Fruit fly (Drosophila melanogaster): ENCODE results near the gene Cog4.

The Cog4 gene

dm6 chr2L:10437317-10437716 lies 51.1 kb downstream of the Cog4 start, which contains the start of gene STUB1 (continued):
- no peak for TF ChIP-seq CG15479 (GFP tag; optimal IDR thresholded peaks at IDR 0.05)
- no peak for TF ChIP-seq shn (GFP tag; optimal IDR thresholded peaks at IDR 0.05)
- TF ChIP-seq toy (GFP tag; IDR thresholded peaks at IDR 0.05), result no peak
- TF ChIP-seq inv (GFP tag; IDR thresholded peaks at IDR 0.05; ENCODE audit: partially characterized antibody), result peak; percentile 99
- TF ChIP-seq bcd (GFP tag; optimal IDR thresholded peaks at IDR 0.05), result no peak
- peak; percentile 95 for TF ChIP-seq Dll (GFP tag; IDR thresholded peaks at IDR 0.05; ENCODE audit: partially characterized antibody)
- no peak for TF ChIP-seq Lhr (GFP tag; optimal IDR thresholded peaks at IDR 0.05)
- TF ChIP-seq otp (GFP tag; IDR thresholded peaks at IDR 0.05), result no peak
- TF ChIP-seq gro (GFP tag; optimal IDR thresholded peaks at IDR 0.05), result peak; percentile 30
- TF ChIP-seq Sin3A (optimal IDR thresholded peaks at IDR 0.05), result peak; percentile 7
- no peak for TF ChIP-seq bsh (GFP tag; optimal IDR thresholded peaks at IDR 0.05)
- no peak for TF ChIP-seq odd (GFP tag; optimal IDR thresholded peaks at IDR 0.05)
- peak; percentile 66 for TF ChIP-seq CG12659 (GFP tag; optimal IDR thresholded peaks at IDR 0.05)
- TF ChIP-seq HLH4C (GFP tag; IDR thresholded peaks at IDR 0.05; ENCODE audit: partially characterized antibody), result peak; percentile 100
- TF ChIP-seq knrl (GFP tag; IDR thresholded peaks at IDR 0.05; ENCODE audit: partially characterized antibody), result peak; percentile 97
- TF ChIP-seq row (GFP tag; IDR thresholded peaks at IDR 0.05), result peak; percentile 77
- peak; percentile 42; the same call in 1 of the 2 replicates for TF ChIP-seq rib (GFP tag; IDR thresholded peaks at IDR 0.05)
- no peak for TF ChIP-seq hth (optimal IDR thresholded peaks at IDR 0.05)
- TF ChIP-seq HmgD (GFP tag; optimal IDR thresholded peaks at IDR 0.05), result peak; percentile 29
- no peak for TF ChIP-seq Sry-β (GFP tag; optimal IDR thresholded peaks at IDR 0.05)
- peak; percentile 62 for TF ChIP-seq CG30020 (tag; optimal IDR thresholded peaks at IDR 0.05)
- TF ChIP-seq NK7.1 (GFP tag; optimal IDR thresholded peaks at IDR 0.05), result no peak
- no peak for TF ChIP-seq CG9609 (GFP tag; optimal IDR thresholded peaks at IDR 0.05)
- TF ChIP-seq Mad (GFP tag; optimal IDR thresholded peaks at IDR 0.05), result no peak
- no peak for TF ChIP-seq CG18764 (GFP tag; optimal IDR thresholded peaks at IDR 0.05)
- no peak for TF ChIP-seq ems (GFP tag; optimal IDR thresholded peaks at IDR 0.05)
- no peak for TF ChIP-seq ATbp (GFP tag; optimal IDR thresholded peaks at IDR 0.05)
- 0 out of 3 replicates have a peak, but pooled peaks have one; percentile 44 for TF ChIP-seq CG2199 (GFP tag; IDR thresholded peaks at IDR 0.05)
- TF ChIP-seq CG12155 (GFP tag; optimal IDR thresholded peaks at IDR 0.05), result no peak
- TF ChIP-seq CG10543 (GFP tag; optimal IDR thresholded peaks at IDR 0.05), result no peak
- no peak for TF ChIP-seq CG11504 (tag; optimal IDR thresholded peaks at IDR 0.05)
- peak; percentile 90 for TF ChIP-seq pzg (GFP tag; optimal IDR thresholded peaks at IDR 0.05)
- TF ChIP-seq Drgx (GFP tag; IDR thresholded peaks at IDR 0.05), result no peak
- no peak for TF ChIP-seq CG17385 (GFP tag; optimal IDR thresholded peaks at IDR 0.05)
- TF ChIP-seq kay (GFP tag; optimal IDR thresholded peaks at IDR 0.05), result no peak
- TF ChIP-seq sob (GFP tag; IDR thresholded peaks at IDR 0.05), result peak; percentile 61
- TF ChIP-seq Bdp1 (GFP tag; optimal IDR thresholded peaks at IDR 0.05), result no peak
- TF ChIP-seq MESR4 (GFP tag; optimal IDR thresholded peaks at IDR 0.05), result peak; percentile 46
- TF ChIP-seq CG3163 (GFP tag; optimal IDR thresholded peaks at IDR 0.05), result no peak
- peak; percentile 96 for TF ChIP-seq unc-4 (GFP tag; IDR thresholded peaks at IDR 0.05; ENCODE audit: partially characterized antibody)
- peak; percentile 9 for TF ChIP-seq nmo (GFP tag; optimal IDR thresholded peaks at IDR 0.05)
- TF ChIP-seq mam (GFP tag; optimal IDR thresholded peaks at IDR 0.05), result peak; percentile 43
- peak; percentile 27 for TF ChIP-seq fu2 (GFP tag; optimal IDR thresholded peaks at IDR 0.05)
- no peak for TF ChIP-seq Stat92E (GFP tag; optimal IDR thresholded peaks at IDR 0.05)
- no peak for TF ChIP-seq org-1 (GFP tag; optimal IDR thresholded peaks at IDR 0.05)
- peak; percentile 43 for TF ChIP-seq YL-1 (GFP tag; optimal IDR thresholded peaks at IDR 0.05)
- no peak for TF ChIP-seq btn (GFP tag; optimal IDR thresholded peaks at IDR 0.05)
- TF ChIP-seq CG7963 (GFP tag; IDR thresholded peaks at IDR 0.05; ENCODE audit: partially characterized antibody), result peak; percentile 99
- peak; percentile 100 for TF ChIP-seq Bgb (GFP tag; IDR thresholded peaks at IDR 0.05; ENCODE audit: partially characterized antibody)
- TF ChIP-seq HmgZ (tag; optimal IDR thresholded peaks at IDR 0.05), result peak; percentile 77
- TF ChIP-seq al (GFP tag; IDR thresholded peaks at IDR 0.05), result no peak

Measured in whole organism, embryonic.